In the genomic region with DNA sequence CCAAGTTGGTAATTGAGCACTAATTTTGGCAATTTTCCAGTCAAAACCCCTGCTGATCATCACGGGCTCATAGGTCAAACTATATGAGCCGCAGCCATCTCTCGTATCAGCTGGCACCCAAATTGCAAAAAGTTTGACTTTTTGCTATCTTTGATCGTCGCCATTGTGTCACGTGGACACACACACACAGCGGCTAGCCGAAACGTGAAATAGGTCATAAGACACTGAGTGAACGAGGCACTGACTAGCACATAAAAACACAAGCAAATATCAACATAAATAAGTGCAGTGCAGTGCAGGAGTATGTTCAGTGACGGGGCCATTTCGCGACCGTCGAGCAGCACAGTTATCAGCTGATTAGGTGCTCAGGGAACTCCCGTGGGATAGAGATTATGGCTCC, we compare ENCODE assay signal across 6 worm cellular contexts.
TF ChIP-seq lines count a peak whose summit lies in the region.

No protein-coding gene starts in this region.

TF ChIP-seq in whole organism, L1 larva, 84 proteins besides CTCF, POLR2A, EP300 and RAD21 (continues in another document):
- TF ChIP-seq ceh-63 (GFP tag; optimal IDR thresholded peaks at IDR 0.05; lab: Kevin White, UChicago) (no peak), lin-13 (GFP tag; optimal IDR thresholded peaks at IDR 0.05; lab: Kevin White, UChicago) (peak; percentile 40), sox-4 (tag; optimal IDR thresholded peaks at IDR 0.05; lab: Kevin White, UChicago) (peak; percentile 4), lir-3 (tag; optimal IDR thresholded peaks at IDR 0.05; lab: Kevin White, UChicago; ENCODE audit: poor library complexity) (no peak), unc-130 (tag; optimal IDR thresholded peaks at IDR 0.05; lab: Kevin White, UChicago) (peak; percentile 93), skn-1 (tag; optimal IDR thresholded peaks at IDR 0.05; lab: Kevin White, UChicago) (peak; percentile 37), nhr-19 (GFP tag; conservative IDR thresholded peaks at IDR 0.05; lab: Robert Waterston, UW) (peak; percentile 80), nhr-90 (tag; optimal IDR thresholded peaks at IDR 0.05; lab: Kevin White, UChicago; ENCODE audit: poor library complexity) (peak; percentile 63), pag-3 (tag; optimal IDR thresholded peaks at IDR 0.05; lab: Kevin White, UChicago; ENCODE audit: borderline replicate concordance, insufficient read depth) (no peak), pax-3 (tag; optimal IDR thresholded peaks at IDR 0.05; lab: Kevin White, UChicago) (no peak), efl-1 (optimal IDR thresholded peaks at IDR 0.05; lab: Kevin White, UChicago) (peak; percentile 30 to 36), efl-1 (GFP tag; optimal IDR thresholded peaks at IDR 0.05 in 1 of 2; lab: Kevin White, UChicago) (peak; percentile 4 to 94), irx-1 (tag; optimal IDR thresholded peaks at IDR 0.05; lab: Kevin White, UChicago) (peak; percentile 55)

TF ChIP-seq in whole organism, L2 larva, 48 proteins besides CTCF, POLR2A, EP300 and RAD21 (continues in another document):
- TF ChIP-seq aly-2 (tag; optimal IDR thresholded peaks at IDR 0.05; lab: Kevin White, UChicago) (no peak), ztf-4 (tag; optimal IDR thresholded peaks at IDR 0.05; lab: Kevin White, UChicago) (no peak), nhr-23 (tag; optimal IDR thresholded peaks at IDR 0.05; lab: Kevin White, UChicago) (no peak), unc-55 (GFP tag; optimal IDR thresholded peaks at IDR 0.05; lab: Kevin White, UChicago) (no peak), ztf-1 (GFP tag; conservative IDR thresholded peaks at IDR 0.05; lab: Robert Waterston, UW) (no peak), nhr-25 (tag; optimal IDR thresholded peaks at IDR 0.05; lab: Kevin White, UChicago) (peak; percentile 23), lsy-2 (tag; optimal IDR thresholded peaks at IDR 0.05; lab: Kevin White, UChicago) (peak in 1 of 2 experiments; percentile 53), elt-1 (tag; optimal IDR thresholded peaks at IDR 0.05; lab: Kevin White, UChicago) (no peak), R02D3.7 (tag; optimal IDR thresholded peaks at IDR 0.05; lab: Kevin White, UChicago) (no peak), elt-3 (tag; optimal IDR thresholded peaks at IDR 0.05; lab: Kevin White, UChicago) (no peak), sem-4 (tag; optimal IDR thresholded peaks at IDR 0.05; lab: Kevin White, UChicago) (peak; percentile 44), crh-2 (tag; optimal IDR thresholded peaks at IDR 0.05; lab: Kevin White, UChicago) (peak; percentile 77), ceh-82 (tag; optimal IDR thresholded peaks at IDR 0.05; lab: Kevin White, UChicago) (no peak), egl-27 (tag; optimal IDR thresholded peaks at IDR 0.05; lab: Kevin White, UChicago) (peak; percentile 57), zag-1 (tag; optimal IDR thresholded peaks at IDR 0.05; lab: Kevin White, UChicago) (no peak)

TF ChIP-seq in whole organism, L3 larva, 47 proteins besides CTCF, POLR2A, EP300 and RAD21 (continues in another document):
- peak; percentile 23 for TF ChIP-seq ceh-28 (tag; optimal IDR thresholded peaks at IDR 0.05; lab: Kevin White, UChicago)
- no peak for TF ChIP-seq nhr-237 (tag; optimal IDR thresholded peaks at IDR 0.05; lab: Kevin White, UChicago)
- peak; percentile 81 for TF ChIP-seq elt-2 (tag; optimal IDR thresholded peaks at IDR 0.05; lab: Kevin White, UChicago)
- peak; percentile 42 for TF ChIP-seq mdl-1 (tag; optimal IDR thresholded peaks at IDR 0.05; lab: Kevin White, UChicago)
- TF ChIP-seq ztf-4 (tag; optimal IDR thresholded peaks at IDR 0.05; lab: Kevin White, UChicago): no peak
- no peak for TF ChIP-seq R02D3.7 (tag; optimal IDR thresholded peaks at IDR 0.05; lab: Kevin White, UChicago)
- TF ChIP-seq pha-4 (tag; optimal IDR thresholded peaks at IDR 0.05; lab: Kevin White, UChicago): peak; percentile 99
- TF ChIP-seq snpc-4 (tag; optimal IDR thresholded peaks at IDR 0.05; lab: Kevin White, UChicago): peak; percentile 12
- peak; percentile 85 for TF ChIP-seq egl-5 (tag; optimal IDR thresholded peaks at IDR 0.05; lab: Kevin White, UChicago)
- no peak for TF ChIP-seq unc-39 (tag; optimal IDR thresholded peaks at IDR 0.05; lab: Kevin White, UChicago)
- TF ChIP-seq pqm-1 (tag; optimal IDR thresholded peaks at IDR 0.05; lab: Kevin White, UChicago): peak; percentile 85
- no peak for TF ChIP-seq ceh-82 (tag; optimal IDR thresholded peaks at IDR 0.05; lab: Kevin White, UChicago)
- peak; percentile 51 for TF ChIP-seq lin-39 (tag; optimal IDR thresholded peaks at IDR 0.05; lab: Kevin White, UChicago)
- TF ChIP-seq nhr-67 (tag; optimal IDR thresholded peaks at IDR 0.05; lab: Kevin White, UChicago): no peak
- peak; percentile 86 for TF ChIP-seq jun-1 (tag; optimal IDR thresholded peaks at IDR 0.05; lab: Kevin White, UChicago)
- TF ChIP-seq ama-1 (optimal IDR thresholded peaks at IDR 0.05; lab: Kevin White, UChicago): peak; percentile 48

TF ChIP-seq in whole organism, L4 larva, 104 proteins besides CTCF, POLR2A, EP300 and RAD21 (continues in another document):
- TF ChIP-seq gei-8 (GFP tag; optimal IDR thresholded peaks at IDR 0.05; lab: Kevin White, UChicago) (no peak), Y105C5A.15 (GFP tag; IDR thresholded peaks at IDR 0.05; lab: Robert Waterston, UW) (no peak), mes-2 (tag; optimal IDR thresholded peaks at IDR 0.05; lab: Kevin White, UChicago; ENCODE audit: poor library complexity, severe bottlenecking) (peak; percentile 39), cey-2 (tag; optimal IDR thresholded peaks at IDR 0.05; lab: Kevin White, UChicago; ENCODE audit: borderline replicate concordance, insufficient read depth) (no peak), ZK546.5 (tag; optimal IDR thresholded peaks at IDR 0.05; lab: Kevin White, UChicago) (no peak), lin-15B (tag; optimal IDR thresholded peaks at IDR 0.05; lab: Kevin White, UChicago) (no peak), vab-7 (GFP tag; IDR thresholded peaks at IDR 0.05; lab: Robert Waterston, UW) (no peak), nhr-10 (tag; optimal IDR thresholded peaks at IDR 0.05; lab: Kevin White, UChicago) (no peak), fos-1 (tag; optimal IDR thresholded peaks at IDR 0.05; lab: Kevin White, UChicago) (no peak), T26A8.4 (GFP tag; IDR thresholded peaks at IDR 0.05; lab: Robert Waterston, UW) (peak; percentile 71), ceh-62 (tag; optimal IDR thresholded peaks at IDR 0.05; lab: Kevin White, UChicago) (no peak), daf-19 (GFP tag; conservative IDR thresholded peaks at IDR 0.05; lab: Robert Waterston, UW) (no peak), daf-16 (GFP tag; optimal IDR thresholded peaks at IDR 0.05; lab: Kevin White, UChicago) (peak in 1 of 2 experiments; percentile 80), daf-16 (tag; optimal IDR thresholded peaks at IDR 0.05; lab: Kevin White, UChicago) (peak; percentile 96), Y48G9A.11 (GFP tag; IDR thresholded peaks at IDR 0.05; lab: Robert Waterston, UW) (no peak), attf-4 (tag; optimal IDR thresholded peaks at IDR 0.05; lab: Kevin White, UChicago) (no peak)

TF ChIP-seq in whole organism, late embryonic, 69 proteins besides CTCF, POLR2A, EP300 and RAD21:
- TF ChIP-seq ceh-19 (GFP tag; optimal IDR thresholded peaks at IDR 0.05; lab: Kevin White, UChicago) (no peak), elt-2 (tag; optimal IDR thresholded peaks at IDR 0.05; lab: Kevin White, UChicago) (peak; percentile 20), hlh-30 (tag; optimal IDR thresholded peaks at IDR 0.05; lab: Kevin White, UChicago; ENCODE audit: insufficient read depth) (peak; percentile 77)
TF ChIP-seq in whole organism, late embryonic: peak in this region for 2.

TF ChIP-seq in whole organism, young adult, 124 proteins besides CTCF, POLR2A, EP300 and RAD21 (continues in another document):
- TF ChIP-seq hmg-20 (GFP tag; IDR thresholded peaks at IDR 0.05; lab: Robert Waterston, UW): no peak
- no peak for TF ChIP-seq F10E7.11 (tag; optimal IDR thresholded peaks at IDR 0.05; lab: Kevin White, UChicago)
- no peak for TF ChIP-seq nhr-27 (tag; optimal IDR thresholded peaks at IDR 0.05; lab: Kevin White, UChicago)
- TF ChIP-seq sdz-38 (tag; optimal IDR thresholded peaks at IDR 0.05; lab: Kevin White, UChicago): no peak
- TF ChIP-seq ama-1 (optimal IDR thresholded peaks at IDR 0.05; lab: Kevin White, UChicago): no peak
- TF ChIP-seq ama-1 (GFP tag; optimal IDR thresholded peaks at IDR 0.05; lab: Kevin White, UChicago): no peak
- no peak for TF ChIP-seq madf-8 (GFP tag; conservative IDR thresholded peaks at IDR 0.05; lab: Robert Waterston, UW)
- TF ChIP-seq ceh-40 (GFP tag; IDR thresholded peaks at IDR 0.05; lab: Robert Waterston, UW): no peak
- TF ChIP-seq tbp1 (GFP tag; optimal IDR thresholded peaks at IDR 0.05; lab: Kevin White, UChicago): no peak
- peak; percentile 71 for TF ChIP-seq atf-7 (tag; optimal IDR thresholded peaks at IDR 0.05; lab: Kevin White, UChicago)
- peak; percentile 51; the same call in 1 of the 2 replicates for TF ChIP-seq pbrm-1 (GFP tag; IDR thresholded peaks at IDR 0.05; lab: Robert Waterston, UW)
- no peak for TF ChIP-seq let-607 (tag; optimal IDR thresholded peaks at IDR 0.05; lab: Kevin White, UChicago)
- TF ChIP-seq snpc-1.1 (tag; optimal IDR thresholded peaks at IDR 0.05; lab: Kevin White, UChicago; ENCODE audit: insufficient read depth): no peak
- no peak for TF ChIP-seq F52B5.7 (tag; optimal IDR thresholded peaks at IDR 0.05; lab: Kevin White, UChicago)
- no peak for TF ChIP-seq madf-3 (GFP tag; IDR thresholded peaks at IDR 0.05; lab: Robert Waterston, UW)
- TF ChIP-seq cebp-1 (GFP tag; IDR thresholded peaks at IDR 0.05; lab: Robert Waterston, UW): peak; percentile 51; the same call in 1 of the 2 replicates
- peak; percentile 87 for TF ChIP-seq cebp-1 (tag; optimal IDR thresholded peaks at IDR 0.05; lab: Kevin White, UChicago)
- TF ChIP-seq F23B12.7 (tag; optimal IDR thresholded peaks at IDR 0.05; lab: Kevin White, UChicago; ENCODE audit: insufficient read depth): no peak
- no peak for TF ChIP-seq ztf-22 (GFP tag; optimal IDR thresholded peaks at IDR 0.05; lab: Kevin White, UChicago)
- TF ChIP-seq lin-26 (GFP tag; IDR thresholded peaks at IDR 0.05; lab: Robert Waterston, UW): no peak
- no peak for TF ChIP-seq attf-3 (GFP tag; conservative IDR thresholded peaks at IDR 0.05; lab: Robert Waterston, UW)
- no peak for TF ChIP-seq nhr-120 (GFP tag; IDR thresholded peaks at IDR 0.05; lab: Robert Waterston, UW)
- no peak for TF ChIP-seq unc-62 (GFP tag; optimal IDR thresholded peaks at IDR 0.05; lab: Kevin White, UChicago)
- TF ChIP-seq nfya-1 (tag; optimal IDR thresholded peaks at IDR 0.05; lab: Kevin White, UChicago; ENCODE audit: borderline replicate concordance, insufficient read depth): no peak
- TF ChIP-seq ceh-58 (GFP tag; IDR thresholded peaks at IDR 0.05; lab: Robert Waterston, UW): no peak
- TF ChIP-seq sptf-2 (GFP tag; optimal IDR thresholded peaks at IDR 0.05; lab: Kevin White, UChicago): no peak
- peak; percentile 12 for TF ChIP-seq ceh-27 (GFP tag; optimal IDR thresholded peaks at IDR 0.05; lab: Kevin White, UChicago)
- TF ChIP-seq K11D2.4 (GFP tag; IDR thresholded peaks at IDR 0.05; lab: Robert Waterston, UW): 0 out of 2 replicates have a peak, but pooled peaks have one; percentile 48
- no peak for TF ChIP-seq die-1 (tag; optimal IDR thresholded peaks at IDR 0.05; lab: Kevin White, UChicago)
- TF ChIP-seq mcd-1 (GFP tag; IDR thresholded peaks at IDR 0.05; lab: Robert Waterston, UW): no peak
